Fruit fly (Drosophila melanogaster) whole organism: ENCODE results near the gene CG15210.

Experiments
- CG8478 ChIP-seq: fragments of >200 bp; optimal IDR thresholded peaks from 2 replicates; lab custom pipeline; 2018; ENCODE audit warnings: inconsistent platforms
- Dll ChIP-seq: fragments of >200 bp; optimal IDR thresholded peaks from 2 replicates; lab custom pipeline; 2017
- EcR ChIP-seq, 2 experiments: fragments of >200 bp; optimal IDR thresholded peaks; 2 replicates each; lab custom pipeline; 2017; ENCODE audit warnings: missing biosample characterization in 2 of 2, missing genetic modification characterization in 2 of 2, missing genetic modification reagents in 2 of 2
- pan ChIP-seq: fragments of >200 bp; optimal IDR thresholded peaks from 2 replicates; lab custom pipeline; 2017
- psq ChIP-seq: fragments of >200 bp; optimal IDR thresholded peaks from 2 replicates; lab custom pipeline; 2017

DNA sequence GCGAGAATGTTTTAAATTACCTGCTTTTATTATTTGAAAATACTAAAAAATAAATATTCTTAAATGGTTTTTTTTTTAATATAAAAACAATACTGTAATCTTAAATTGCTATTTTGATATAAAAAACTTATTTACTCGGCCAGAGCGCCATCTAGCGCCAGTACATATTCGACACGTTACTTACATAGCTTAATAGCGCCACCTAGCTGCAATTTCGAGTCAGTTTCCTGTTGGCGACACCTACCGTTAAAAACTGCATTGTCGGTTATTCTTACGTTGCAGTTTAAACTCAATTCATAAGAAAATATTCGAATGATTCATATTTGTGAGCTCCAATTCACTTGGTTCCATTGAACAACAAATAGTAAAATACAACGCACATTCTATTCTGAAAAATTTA, 6.7 kb upstream of the CG15210 start:
- TF ChIP-seq psq (lab: Kevin White, UChicago) (no peak), EcR (GFP tag; optimal IDR thresholded peaks at IDR 0.05; lab: Kevin White, UChicago) (no peak), pan (no peak), CG8478 (no peak), Dll (lab: Kevin White, UChicago) (no peak)
